Worm (Caenorhabditis elegans): Measurements from ENCODE around the gene C33G8.2.

The C33G8.2 gene

DNA sequence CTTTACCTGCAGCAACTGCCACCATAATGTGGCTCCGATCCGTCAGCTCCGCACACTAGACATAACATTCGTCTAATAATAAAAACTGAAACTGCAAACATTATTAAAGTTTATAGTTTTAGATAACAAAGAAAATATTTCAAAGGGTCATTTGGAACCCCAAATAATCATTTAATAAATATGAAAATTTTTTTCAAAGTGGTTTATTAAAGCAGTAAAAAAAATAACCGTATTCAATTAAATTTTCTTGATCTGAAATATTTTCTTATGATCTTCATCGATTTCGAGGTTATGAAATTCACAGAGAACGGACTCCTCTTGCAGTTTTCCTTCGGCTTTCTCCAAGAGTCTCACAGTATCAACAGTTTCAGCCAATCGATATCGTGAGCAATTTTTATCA lies 23.6 kb upstream of the C33G8.2 start, which contains the start of gene nhr-163:
Gene nhr-163, minus strand, starts transcription at position 101 of the 400 bp plus-strand sequence.
- TF ChIP-seq elt-1 (tag; optimal IDR thresholded peaks at IDR 0.05; ENCODE audit: borderline replicate concordance, insufficient read depth) (no peak), bed-3 (GFP tag; optimal IDR thresholded peaks at IDR 0.05) (no peak), ceh-83 (GFP tag; optimal IDR thresholded peaks at IDR 0.05) (no peak), pha-4 (tag; optimal IDR thresholded peaks at IDR 0.05) (no peak), unc-62 (GFP tag; optimal IDR thresholded peaks at IDR 0.05) (no peak), nhr-12 (tag; optimal IDR thresholded peaks at IDR 0.05) (no peak)

DNA sequence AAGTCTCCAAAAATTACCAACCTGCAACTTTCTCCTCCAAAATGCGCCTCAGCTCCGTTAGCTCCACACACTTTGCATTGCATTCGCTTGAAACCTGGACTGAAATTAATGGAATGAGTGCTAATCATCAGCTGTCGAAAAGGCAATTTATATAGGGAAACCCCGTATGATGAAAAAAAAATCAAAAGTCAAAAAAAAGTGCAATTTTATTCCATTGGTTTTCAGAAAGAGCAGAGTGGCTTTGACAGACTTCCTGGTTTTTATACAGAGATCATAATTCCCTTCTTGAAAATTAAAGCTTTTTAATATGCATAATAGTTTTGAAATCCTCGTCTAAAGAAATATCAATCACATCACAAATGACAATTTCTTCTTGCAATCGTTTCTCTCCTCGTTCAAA lies 21.9 kb upstream of the C33G8.2 start, which contains the start of gene nhr-139:
Gene nhr-139, minus strand, starts transcription at position 101 of the 400 bp plus-strand sequence.
- TF ChIP-seq nhr-28 (tag; optimal IDR thresholded peaks at IDR 0.05) (no peak), drap-1 (GFP tag; optimal IDR thresholded peaks at IDR 0.05) (no peak), lin-32 (GFP tag; optimal IDR thresholded peaks at IDR 0.05) (no peak), ztf-11 (tag; optimal IDR thresholded peaks at IDR 0.05) (no peak), mab-5 (tag; optimal IDR thresholded peaks at IDR 0.05) (no peak), ceh-83 (GFP tag; optimal IDR thresholded peaks at IDR 0.05) (no peak), blmp-1 (tag; optimal IDR thresholded peaks at IDR 0.05) (no peak), lsy-2 (tag; optimal IDR thresholded peaks at IDR 0.05) (no peak), hlh-1 (tag; optimal IDR thresholded peaks at IDR 0.05) (no peak), ceh-39 (tag; optimal IDR thresholded peaks at IDR 0.05) (no peak), cnd-1 (tag; optimal IDR thresholded peaks at IDR 0.05) (no peak), sptf-1 (tag; optimal IDR thresholded peaks at IDR 0.05) (no peak), unc-120 (tag; optimal IDR thresholded peaks at IDR 0.05; ENCODE audit: poor library complexity, severe bottlenecking) (no peak), nhr-237 (tag; optimal IDR thresholded peaks at IDR 0.05) (no peak), ceh-43 (GFP tag; optimal IDR thresholded peaks at IDR 0.05) (no peak), snpc-4 (tag; optimal IDR thresholded peaks at IDR 0.05) (no peak), ces-1 (GFP tag; optimal IDR thresholded peaks at IDR 0.05) (no peak), mls-2 (tag; optimal IDR thresholded peaks at IDR 0.05) (no peak), lin-13 (tag; optimal IDR thresholded peaks at IDR 0.05) (no peak)

DNA sequence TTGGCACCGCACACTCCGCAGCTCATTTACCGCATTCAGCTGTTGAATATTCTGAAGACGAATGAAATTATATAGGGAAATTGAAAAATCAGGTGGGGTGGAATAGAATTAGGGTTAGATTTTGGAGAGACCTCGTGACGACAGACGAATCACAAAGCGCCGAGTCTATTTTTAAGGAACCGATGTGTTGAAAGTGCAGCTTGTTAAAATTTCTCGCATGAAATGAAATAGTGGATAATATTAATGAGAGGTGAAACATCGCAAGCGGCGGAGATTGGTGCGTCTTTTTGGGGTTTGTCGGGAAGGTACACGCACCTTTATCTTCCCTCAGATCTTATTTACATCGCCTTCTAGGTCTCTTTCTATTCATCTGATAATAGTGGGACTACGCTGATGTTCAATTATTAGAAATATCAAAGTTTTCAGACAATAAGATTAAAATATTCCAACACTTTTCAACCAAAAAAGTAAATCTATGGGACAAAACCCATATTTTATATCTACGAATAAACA lies 19.9 kb upstream of the C33G8.2 start, which contains the start of gene nhr-140:
Gene nhr-140, minus strand, starts transcription at position 51 of the 513 bp plus-strand sequence.
- TF ChIP-seq lin-32 (GFP tag; optimal IDR thresholded peaks at IDR 0.05) (no peak), elt-1 (tag; optimal IDR thresholded peaks at IDR 0.05; ENCODE audit: borderline replicate concordance, insufficient read depth) (peak; percentile 93)

DNA sequence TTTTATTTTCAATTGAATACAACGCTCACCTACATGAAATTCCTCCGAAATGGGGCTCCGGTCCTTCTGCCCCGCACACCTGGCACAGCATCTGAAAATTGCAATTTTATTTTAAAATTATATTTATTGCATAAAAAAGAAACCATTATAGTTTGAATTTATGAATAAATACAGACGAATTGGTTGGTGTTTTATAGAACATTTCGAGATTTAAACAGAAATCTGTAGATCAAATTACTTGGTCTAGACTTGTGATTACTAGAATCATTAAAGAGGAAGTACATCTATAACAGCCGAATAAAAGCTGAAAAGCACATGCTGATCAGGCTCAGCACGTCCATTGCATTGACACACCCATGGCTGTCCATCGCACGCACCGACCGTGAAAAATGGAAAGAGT lies 17.8 kb upstream of the C33G8.2 start, which contains the start of gene nhr-162:
Gene nhr-162, minus strand, starts transcription at position 101 of the 400 bp plus-strand sequence.
- TF ChIP-seq unc-62 (GFP tag; optimal IDR thresholded peaks at IDR 0.05) (no peak), elt-3 (tag; optimal IDR thresholded peaks at IDR 0.05) (no peak), hlh-1 (tag; optimal IDR thresholded peaks at IDR 0.05) (no peak), nhr-237 (tag; optimal IDR thresholded peaks at IDR 0.05) (no peak), ceh-39 (tag; optimal IDR thresholded peaks at IDR 0.05) (no peak), mab-5 (tag; optimal IDR thresholded peaks at IDR 0.05) (no peak), ceh-83 (GFP tag; optimal IDR thresholded peaks at IDR 0.05) (no peak), mls-2 (tag; optimal IDR thresholded peaks at IDR 0.05) (no peak), sem-2 (GFP tag; optimal IDR thresholded peaks at IDR 0.05) (no peak), mep-1 (tag; optimal IDR thresholded peaks at IDR 0.05) (no peak), unc-120 (tag; optimal IDR thresholded peaks at IDR 0.05; ENCODE audit: poor library complexity, severe bottlenecking) (no peak), nhr-2 (tag; optimal IDR thresholded peaks at IDR 0.05) (no peak), cnd-1 (tag; optimal IDR thresholded peaks at IDR 0.05) (no peak), elt-1 (tag; optimal IDR thresholded peaks at IDR 0.05; ENCODE audit: borderline replicate concordance, insufficient read depth) (no peak), ceh-43 (GFP tag; optimal IDR thresholded peaks at IDR 0.05) (no peak), ztf-11 (tag; optimal IDR thresholded peaks at IDR 0.05) (no peak), M03D4.4 (tag; optimal IDR thresholded peaks at IDR 0.05) (no peak), sptf-1 (tag; optimal IDR thresholded peaks at IDR 0.05) (no peak), lsy-2 (tag; optimal IDR thresholded peaks at IDR 0.05) (no peak)

DNA sequence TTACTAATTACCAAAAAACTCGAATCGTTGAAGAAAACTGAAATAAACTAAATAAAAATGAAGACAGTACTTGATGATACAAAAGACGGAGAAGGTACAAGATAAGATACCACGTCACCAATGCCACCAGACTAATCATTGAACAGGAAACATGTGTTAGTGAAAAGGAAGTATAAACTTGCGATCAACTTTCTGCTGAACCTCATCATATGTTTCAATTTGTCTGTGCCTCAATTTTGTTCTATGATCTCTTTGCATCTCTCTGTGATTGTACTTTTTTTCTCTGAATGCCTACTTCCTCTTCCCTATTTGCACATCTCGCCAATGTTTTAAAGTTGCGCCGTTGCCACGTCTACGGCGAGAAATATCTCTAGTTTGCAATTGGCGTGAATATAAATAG lies 15.6 kb upstream of the C33G8.2 start:
- no peak for TF ChIP-seq unc-62 (GFP tag; optimal IDR thresholded peaks at IDR 0.05)
- TF ChIP-seq unc-39 (tag; optimal IDR thresholded peaks at IDR 0.05) = no peak
- no peak for TF ChIP-seq sptf-1 (tag; optimal IDR thresholded peaks at IDR 0.05)
- no peak for TF ChIP-seq mab-5 (tag; optimal IDR thresholded peaks at IDR 0.05)
- TF ChIP-seq nhr-2 (tag; optimal IDR thresholded peaks at IDR 0.05) = no peak
- no peak for TF ChIP-seq sem-2 (GFP tag; optimal IDR thresholded peaks at IDR 0.05)
- TF ChIP-seq nhr-237 (tag; optimal IDR thresholded peaks at IDR 0.05) = no peak
- no peak for TF ChIP-seq lin-13 (tag; optimal IDR thresholded peaks at IDR 0.05)
- no peak for TF ChIP-seq mls-2 (tag; optimal IDR thresholded peaks at IDR 0.05)
- no peak for TF ChIP-seq lin-32 (GFP tag; optimal IDR thresholded peaks at IDR 0.05)
- no peak for TF ChIP-seq elt-3 (tag; optimal IDR thresholded peaks at IDR 0.05)
- no peak for TF ChIP-seq bed-3 (GFP tag; optimal IDR thresholded peaks at IDR 0.05)
- no peak for TF ChIP-seq ham-2 (GFP tag; optimal IDR thresholded peaks at IDR 0.05)
- no peak for TF ChIP-seq blmp-1 (tag; optimal IDR thresholded peaks at IDR 0.05)
